Worm (Caenorhabditis elegans) whole organism, young adult: ENCODE data around the gene wars-1.

Experiments
- B0019.2 ChIP-seq: fragments of 200-800 bp; sonication (Bioruptor generic); conservative IDR thresholded peaks from 2 replicates; pipeline ENCODE4 v1.3.6; 2022; ENCODE audit warnings: missing genetic modification reagents, missing genetic modification characterization, missing compliant biosample characterization
- B0035.1 ChIP-seq: sonication (generic microtip); optimal IDR thresholded peaks from 2 replicates; lab custom pipeline; 2016; ENCODE audit warnings: missing genetic modification characterization, mild to moderate bottlenecking, missing compliant biosample characterization, missing genotype, missing genetic modification reagents
- F10E7.11 ChIP-seq: sonication (generic microtip); optimal IDR thresholded peaks from 2 replicates; lab custom pipeline; 2017; ENCODE audit warnings: mild to moderate bottlenecking, missing genetic modification characterization, moderate library complexity, missing compliant biosample characterization
- F33H1.4 ChIP-seq: fragments of 200-800 bp; sonication (Bioruptor generic); IDR thresholded peaks from 2 replicates; pipeline ENCODE4 v1.3.6; 2022; ENCODE audit warnings: missing genetic modification reagents, missing genetic modification characterization, missing compliant biosample characterization
- F55B11.4 ChIP-seq: sonication (generic microtip); optimal IDR thresholded peaks from 2 replicates; lab custom pipeline; 2016; ENCODE audit warnings: missing compliant biosample characterization, missing genetic modification characterization, borderline replicate concordance; ENCODE audit not compliant: insufficient read depth
- F57A8.1 ChIP-seq: fragments of 200-800 bp; sonication (Bioruptor generic); optimal IDR thresholded peaks from 2 replicates; lab custom pipeline; 2018; ENCODE audit warnings: mild to moderate bottlenecking, missing genetic modification characterization, moderate library complexity, missing compliant biosample characterization
- K11D2.4 ChIP-seq: fragments of 200-800 bp; sonication (Bioruptor generic); IDR thresholded peaks from 2 replicates; pipeline ENCODE4 v1.3.6; 2022; ENCODE audit warnings: missing genetic modification reagents, missing genetic modification characterization, missing compliant biosample characterization
- K12H6.12 ChIP-seq: fragments of 200-800 bp; sonication (Bioruptor generic); optimal IDR thresholded peaks from 2 replicates; lab custom pipeline; 2018; ENCODE audit warnings: mild to moderate bottlenecking, missing genetic modification characterization, missing compliant biosample characterization
- ama-1 ChIP-seq, 3 experiments: fragments of 150-350 bp in 1 of 3; sonication (generic microtip) in 2 of 3; optimal IDR thresholded peaks; 2 replicates each; lab custom pipeline; 2014 to 2018; ENCODE audit warnings: missing biosample characterization in 2 of 3, missing genetic modification characterization in 2 of 3, missing genetic modification reagents in 2 of 3
- attf-3 ChIP-seq: fragments of 200-800 bp; sonication (Bioruptor generic); conservative IDR thresholded peaks from 2 replicates; pipeline ENCODE4 v1.3.6; 2022; ENCODE audit warnings: missing genetic modification reagents, missing genetic modification characterization, missing compliant biosample characterization
- attf-5 ChIP-seq: fragments of 200-800 bp; sonication (Bioruptor generic); optimal IDR thresholded peaks from 2 replicates; lab custom pipeline; 2018; ENCODE audit warnings: mild to moderate bottlenecking, missing genetic modification characterization, missing compliant biosample characterization
- attf-6 ChIP-seq: fragments of 200-800 bp; sonication (Bioruptor generic); IDR thresholded peaks from 2 replicates; pipeline ENCODE4 v1.3.6; 2022; ENCODE audit warnings: missing genetic modification reagents, missing genetic modification characterization, missing compliant biosample characterization
- cebp-1 ChIP-seq, 2 experiments: fragments of 200-800 bp in 1 of 2; sonication (Bioruptor generic) in 1 of 2; sonication (generic microtip) in 1 of 2; IDR thresholded peaks in 1 of 2; optimal IDR thresholded peaks in 1 of 2; 2 replicates each; pipeline versions ENCODE4 v1.3.6 to Lab custom; 2017 to 2022; ENCODE audit warnings: missing compliant biosample characterization in 2 of 2, missing genetic modification characterization in 2 of 2, mild to moderate bottlenecking in 1 of 2, missing genetic modification reagents in 1 of 2, moderate library complexity in 1 of 2
- cebp-2 ChIP-seq: fragments of 200-800 bp; sonication (Bioruptor generic); IDR thresholded peaks from 2 replicates; pipeline ENCODE4 v1.3.6; 2022; ENCODE audit warnings: missing genetic modification characterization, missing compliant biosample characterization
- ceh-79 ChIP-seq: sonication (generic microtip); optimal IDR thresholded peaks from 2 replicates; lab custom pipeline; 2017; ENCODE audit warnings: mild to moderate bottlenecking, missing genetic modification characterization, missing compliant biosample characterization
- chd-7 ChIP-seq: sonication (generic microtip); optimal IDR thresholded peaks from 2 replicates; lab custom pipeline; 2016; ENCODE audit warnings: mild to moderate bottlenecking, missing genetic modification characterization, moderate library complexity, missing compliant biosample characterization
- dpl-1 ChIP-seq: fragments of 150-350 bp; optimal IDR thresholded peaks from 2 replicates; lab custom pipeline; 2014; ENCODE audit warnings: missing biosample characterization, missing genetic modification reagents, missing genetic modification characterization
- gei-17 ChIP-seq: fragments of 200-800 bp; sonication (Bioruptor generic); optimal IDR thresholded peaks from 2 replicates; lab custom pipeline; 2018; ENCODE audit warnings: mild to moderate bottlenecking, missing genetic modification characterization, missing compliant biosample characterization
- hmg-1.2 ChIP-seq: fragments of 200-800 bp; sonication (Bioruptor generic); IDR thresholded peaks from 2 replicates; pipeline ENCODE4 v1.3.6; 2022; ENCODE audit warnings: missing genetic modification reagents, missing genetic modification characterization, missing compliant biosample characterization
- hsf-1 ChIP-seq: fragments of 200-800 bp; sonication (Bioruptor generic); IDR thresholded peaks from 2 replicates; pipeline ENCODE4 v1.3.6; 2022; ENCODE audit warnings: missing genetic modification reagents, missing genetic modification characterization, missing compliant biosample characterization
- lag-1 ChIP-seq: fragments of 200-800 bp; sonication (Bioruptor generic); IDR thresholded peaks from 2 replicates; pipeline ENCODE4 v1.3.6; 2022; ENCODE audit warnings: missing genetic modification reagents, missing genetic modification characterization, missing compliant biosample characterization
- let-526 ChIP-seq: fragments of 200-800 bp; sonication (Bioruptor generic); IDR thresholded peaks from 2 replicates; pipeline ENCODE4 v1.3.6; 2022; ENCODE audit warnings: missing genetic modification reagents, missing genetic modification characterization, missing compliant biosample characterization
- lin-35 ChIP-seq, 3 experiments: fragments of 150-350 bp in 2 of 3; sonication (generic microtip) in 1 of 3; optimal IDR thresholded peaks; 2 replicates each; lab custom pipeline; 2014 to 2018; ENCODE audit warnings: missing biosample characterization in 3 of 3, missing genetic modification characterization in 3 of 3, missing genetic modification reagents in 3 of 3
- lin-40 ChIP-seq: sonication (generic microtip); optimal IDR thresholded peaks from 2 replicates; lab custom pipeline; 2016; ENCODE audit warnings: missing genetic modification characterization, mild to moderate bottlenecking, missing compliant biosample characterization, missing genotype, missing genetic modification reagents
- lin-54 ChIP-seq: fragments of 200-800 bp; sonication (Bioruptor generic); optimal IDR thresholded peaks from 2 replicates; lab custom pipeline; 2018; ENCODE audit warnings: mild to moderate bottlenecking, missing genetic modification characterization, missing compliant biosample characterization
- mcd-1 ChIP-seq: fragments of 200-800 bp; sonication (Bioruptor generic); IDR thresholded peaks from 2 replicates; pipeline ENCODE4 v1.3.6; 2022; ENCODE audit warnings: missing genetic modification reagents, missing genetic modification characterization, missing compliant biosample characterization
- mel-28 ChIP-seq: sonication (generic microtip); optimal IDR thresholded peaks from 2 replicates; lab custom pipeline; 2016; ENCODE audit warnings: borderline replicate concordance, mild to moderate bottlenecking, missing genetic modification characterization, missing compliant biosample characterization
- nfya-2 ChIP-seq: fragments of 200-800 bp; sonication (Bioruptor generic); IDR thresholded peaks from 2 replicates; pipeline ENCODE4 v1.3.6; 2022; ENCODE audit warnings: missing genetic modification reagents, missing genetic modification characterization, missing compliant biosample characterization
- nhr-80 ChIP-seq: sonication (generic microtip); optimal IDR thresholded peaks from 2 replicates; lab custom pipeline; 2016; ENCODE audit warnings: missing genetic modification characterization, missing compliant biosample characterization
- rpc-1 ChIP-seq, 2 experiments: fragments of 150-350 bp in 1 of 2; sonication (generic microtip) in 1 of 2; optimal IDR thresholded peaks; 2 replicates each; lab custom pipeline; 2014 to 2018; ENCODE audit warnings: missing biosample characterization in 1 of 2, missing genetic modification characterization in 1 of 2, missing genetic modification reagents in 1 of 2, missing genotype in 1 of 2
- tbp1 ChIP-seq: fragments of 200-800 bp; sonication (Bioruptor generic); optimal IDR thresholded peaks from 2 replicates; lab custom pipeline; 2018; ENCODE audit warnings: mild to moderate bottlenecking, missing genetic modification characterization, missing compliant biosample characterization
- tbx-9 ChIP-seq: sonication (generic microtip); optimal IDR thresholded peaks from 2 replicates; lab custom pipeline; 2016; ENCODE audit warnings: borderline replicate concordance, missing genetic modification characterization, inconsistent platforms, missing compliant biosample characterization
- unc-130 ChIP-seq: sonication (generic microtip); optimal IDR thresholded peaks from 2 replicates; lab custom pipeline; 2016; ENCODE audit warnings: missing genetic modification reagents, missing genetic modification characterization, missing compliant biosample characterization
- ztf-26 ChIP-seq: sonication (generic microtip); optimal IDR thresholded peaks from 2 replicates; lab custom pipeline; 2017; ENCODE audit warnings: missing genetic modification characterization, missing compliant biosample characterization

Gene wars-1

ce11 chrV:18859121-18859520, at the start of gene wars-1:
wars-1 (minus strand) TSS chrV:18859221.
- TF ChIP-seq ztf-26, result no peak

ce11 chrV:18907519-18907918, 48.5 kb upstream of the wars-1 start:
- TF ChIP-seq lag-1 (GFP tag; lab: Robert Waterston, UW) (no peak), F57A8.1 (GFP tag; lab: Kevin White, UChicago) (no peak), mcd-1 (GFP tag; lab: Robert Waterston, UW) (no peak)

- TF ChIP-seq ceh-79 (tag; lab: Kevin White, UChicago) (no peak), hmg-1.2 (GFP tag; lab: Robert Waterston, UW) (no peak), chd-7 (tag; lab: Kevin White, UChicago) (no peak), lin-54 (GFP tag; lab: Kevin White, UChicago) (no peak), gei-17 (GFP tag; lab: Kevin White, UChicago) (no peak), F33H1.4 (GFP tag; lab: Robert Waterston, UW) (no peak), ama-1 (optimal IDR thresholded peaks at IDR 0.05; lab: Kevin White, UChicago) (no peak), ama-1 (GFP tag; optimal IDR thresholded peaks at IDR 0.05; lab: Kevin White, UChicago) (no peak), rpc-1 (optimal IDR thresholded peaks at IDR 0.05; lab: Kevin White, UChicago) (no peak), rpc-1 (tag; optimal IDR thresholded peaks at IDR 0.05; lab: Kevin White, UChicago) (no peak)
Observed at ce11 chrV:18903472-18903871, 44.5 kb upstream of the wars-1 start, which contains the start of gene mihp-2. mihp-2 (plus strand) TSS chrV:18903772.

- no peak for TF ChIP-seq K12H6.12 (tag; lab: Kevin White, UChicago)
- TF ChIP-seq hmg-1.2 (GFP tag; lab: Robert Waterston, UW), result peak; percentile 71; the same call in 1 of the 2 replicates
- no peak for TF ChIP-seq F55B11.4 (tag; lab: Kevin White, UChicago)
- no peak for TF ChIP-seq cebp-2 (GFP tag; lab: Robert Waterston, UW)
- TF ChIP-seq nfya-2, result no peak
- no peak for TF ChIP-seq B0019.2 (GFP tag; lab: Robert Waterston, UW)
- no peak for TF ChIP-seq attf-3
- TF ChIP-seq attf-5 (GFP tag; lab: Kevin White, UChicago), result peak; percentile 1
- no peak for TF ChIP-seq tbx-9
- no peak for TF ChIP-seq lin-35 (GFP tag; optimal IDR thresholded peaks at IDR 0.05; lab: Kevin White, UChicago)
- TF ChIP-seq B0035.1 (tag; lab: Kevin White, UChicago), result no peak
- peak; percentile 6 for TF ChIP-seq nhr-80 (tag; lab: Kevin White, UChicago)
- no peak for TF ChIP-seq attf-6 (GFP tag; lab: Robert Waterston, UW)
- no peak for TF ChIP-seq lin-40 (tag; lab: Kevin White, UChicago)
- TF ChIP-seq unc-130, result no peak
- TF ChIP-seq cebp-1 (GFP tag; IDR thresholded peaks at IDR 0.05; lab: Robert Waterston, UW), result peak; percentile 90
- peak; percentile 98 for TF ChIP-seq cebp-1 (tag; optimal IDR thresholded peaks at IDR 0.05; lab: Kevin White, UChicago)
- TF ChIP-seq hsf-1 (GFP tag; lab: Robert Waterston, UW), result no peak
- TF ChIP-seq, all 124 proteins: peak for 4
Observed at ce11 chrV:18901530-18901929, 42.5 kb upstream of the wars-1 start.

DNA sequence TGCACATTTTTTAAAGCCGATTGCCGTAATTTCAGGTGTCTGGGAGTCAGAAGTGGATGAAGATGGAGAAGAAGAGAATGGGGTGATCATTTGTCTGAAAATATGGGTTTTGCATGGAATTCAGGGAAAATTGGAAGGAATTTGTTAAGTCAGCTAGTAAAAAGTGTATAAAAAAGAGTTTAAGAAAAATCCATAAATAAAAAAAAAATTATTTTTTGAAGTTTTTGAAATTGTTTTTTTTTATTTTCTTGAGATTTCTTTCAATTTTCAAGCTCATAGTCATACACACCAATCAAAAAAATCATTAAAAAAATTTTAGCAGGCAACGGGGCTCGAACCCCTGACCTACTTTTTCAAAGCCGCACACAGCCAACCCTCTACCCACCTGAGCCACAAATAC, 41.4 kb upstream of the wars-1 start, which contains the start of gene nhr-243:
nhr-243 (minus strand) TSS at position 101 of the 400 bp plus-strand sequence.
- TF ChIP-seq mel-28 (tag; lab: Kevin White, UChicago) (no peak), F10E7.11 (tag; lab: Kevin White, UChicago) (no peak), let-526 (GFP tag; lab: Robert Waterston, UW) (no peak), tbp1 (no peak), K11D2.4 (GFP tag; lab: Robert Waterston, UW) (no peak), dpl-1 (no peak), attf-3 (no peak)
- TF ChIP-seq, all 124 proteins: peak for 0
